Fruit fly (Drosophila melanogaster) whole organism, embryonic: Measurements from ENCODE around the gene FipoQ.

Source experiments
- Adf1 ChIP-seq: fragments of 200-800 bp; sonication (Bioruptor generic); IDR thresholded peaks from 2 replicates; pipeline ENCODE4 v1.3.6; 2022; ENCODE audit warnings: missing biosample characterization, missing genetic modification characterization
- BtbVII ChIP-seq: fragments of 200-800 bp; sonication (Bioruptor generic); optimal IDR thresholded peaks from 3 replicates; lab custom pipeline; 2017; ENCODE audit warnings: missing biosample characterization, mild to moderate bottlenecking, missing genetic modification characterization
- C15 ChIP-seq: fragments of 200-800 bp; sonication (Bioruptor generic); IDR thresholded peaks from 3 replicates; pipeline ENCODE4 v1.3.6; 2022; ENCODE audit warnings: missing biosample characterization, missing genetic modification characterization
- CG11085 ChIP-seq: fragments of 200-800 bp; sonication (Bioruptor generic); IDR thresholded peaks from 2 replicates; pipeline ENCODE4 v1.3.6; 2022; ENCODE audit warnings: missing biosample characterization, missing genetic modification characterization
- CG11504 ChIP-seq: fragments of 200-800 bp; sonication (Bioruptor generic); optimal IDR thresholded peaks from 3 replicates; lab custom pipeline; 2019; ENCODE audit warnings: missing biosample characterization, mild to moderate bottlenecking, missing genetic modification characterization, moderate library complexity
- CG12659 ChIP-seq: fragments of 200-800 bp; sonication (Bioruptor generic); optimal IDR thresholded peaks from 3 replicates; lab custom pipeline; 2017; ENCODE audit warnings: mild to moderate bottlenecking, missing biosample characterization, missing genetic modification reagents, missing genetic modification characterization
- CG12769 ChIP-seq: fragments of 200-800 bp; sonication (Bioruptor generic); optimal IDR thresholded peaks from 2 replicates; lab custom pipeline; 2019; ENCODE audit warnings: missing biosample characterization, mild to moderate bottlenecking, missing genetic modification characterization, moderate library complexity
- CG15011 ChIP-seq: fragments of 200-800 bp; sonication (Bioruptor generic); optimal IDR thresholded peaks from 3 replicates; lab custom pipeline; 2018; ENCODE audit warnings: missing biosample characterization, mild to moderate bottlenecking, missing genetic modification characterization
- CG15269 ChIP-seq: fragments of 200-800 bp; sonication (Bioruptor generic); optimal IDR thresholded peaks from 2 replicates; lab custom pipeline; 2018; ENCODE audit warnings: missing biosample characterization, mild to moderate bottlenecking, missing genetic modification characterization, moderate library complexity
- CG16863 ChIP-seq: fragments of 200-800 bp; sonication (Bioruptor generic); optimal IDR thresholded peaks from 3 replicates; lab custom pipeline; 2016; ENCODE audit warnings: missing biosample characterization, missing genetic modification characterization
- CG17568 ChIP-seq: fragments of 200-800 bp; sonication (Bioruptor generic); optimal IDR thresholded peaks from 2 replicates; lab custom pipeline; 2018; ENCODE audit warnings: missing biosample characterization, mild to moderate bottlenecking, missing genetic modification characterization, moderate library complexity
- CG2199 ChIP-seq: fragments of 200-800 bp; sonication (Bioruptor generic); IDR thresholded peaks from 3 replicates; pipeline ENCODE4 v1.3.6; 2022; ENCODE audit warnings: missing biosample characterization, missing genetic modification characterization
- CG31224 ChIP-seq: fragments of 200-800 bp; sonication (Bioruptor generic); IDR thresholded peaks from 2 replicates; pipeline ENCODE4 v1.3.6; 2022; ENCODE audit warnings: missing biosample characterization, missing genetic modification characterization
- CG31388 ChIP-seq: fragments of 200-800 bp; sonication (Bioruptor generic); optimal IDR thresholded peaks from 2 replicates; lab custom pipeline; 2016; ENCODE audit warnings: missing biosample characterization, missing genetic modification characterization
- CG33213 ChIP-seq: fragments of 200-800 bp; sonication (Bioruptor generic); optimal IDR thresholded peaks from 3 replicates; lab custom pipeline; 2016; ENCODE audit warnings: missing biosample characterization, missing genetic modification characterization
- CG34422 ChIP-seq: fragments of 200-800 bp; sonication (Bioruptor generic); IDR thresholded peaks from 3 replicates; pipeline ENCODE4 v1.3.6; 2022; ENCODE audit warnings: missing biosample characterization, missing genetic modification characterization
- CG5180 ChIP-seq: fragments of 200-800 bp; sonication (Bioruptor generic); optimal IDR thresholded peaks from 3 replicates; lab custom pipeline; 2017; ENCODE audit warnings: missing biosample characterization, missing genetic modification characterization, mild to moderate bottlenecking, moderate library complexity, missing genetic modification reagents
- CG8765 ChIP-seq: fragments of 200-800 bp; sonication (Bioruptor generic); IDR thresholded peaks from 2 replicates; pipeline ENCODE4 v1.3.6; 2022; ENCODE audit warnings: missing biosample characterization, missing genetic modification characterization
- CG9797 ChIP-seq: fragments of 200-800 bp; sonication (Bioruptor generic); optimal IDR thresholded peaks from 3 replicates; lab custom pipeline; 2018; ENCODE audit warnings: missing biosample characterization, mild to moderate bottlenecking, missing genetic modification characterization
- Dip3 ChIP-seq: fragments of 200-800 bp; sonication (Bioruptor generic); optimal IDR thresholded peaks from 3 replicates; lab custom pipeline; 2016; ENCODE audit warnings: missing biosample characterization, missing genetic modification characterization
- Ets65A ChIP-seq: fragments of 200-800 bp; sonication (Bioruptor generic); peaks from one replicate; lab custom pipeline; 2016; ENCODE audit warnings: missing biosample characterization, missing genetic modification characterization
- H2.0 ChIP-seq: fragments of 200-800 bp; sonication (Bioruptor generic); IDR thresholded peaks from 2 replicates; pipeline ENCODE4 v1.3.6; 2022; ENCODE audit warnings: missing biosample characterization, missing genetic modification characterization
- HLH54F ChIP-seq: fragments of 200-800 bp; sonication (Bioruptor generic); optimal IDR thresholded peaks from 3 replicates; lab custom pipeline; 2016; ENCODE audit warnings: missing biosample characterization, missing genetic modification characterization
- HmgZ ChIP-seq: fragments of 200-800 bp; sonication (Bioruptor generic); optimal IDR thresholded peaks from 2 replicates; lab custom pipeline; 2018; ENCODE audit warnings: missing biosample characterization, mild to moderate bottlenecking, missing genetic modification characterization
- Hsf ChIP-seq: fragments of 200-800 bp; sonication (Bioruptor generic); optimal IDR thresholded peaks from 3 replicates; lab custom pipeline; 2016; ENCODE audit warnings: missing biosample characterization, missing genetic modification characterization
- Myb ChIP-seq: fragments of 200-800 bp; sonication (Bioruptor generic); optimal IDR thresholded peaks from 2 replicates; lab custom pipeline; 2016; ENCODE audit warnings: missing biosample characterization, missing genetic modification characterization
- Xbp1 ChIP-seq: fragments of 200-800 bp; sonication (Bioruptor generic); optimal IDR thresholded peaks from 3 replicates; lab custom pipeline; 2016; ENCODE audit warnings: missing biosample characterization, mild to moderate bottlenecking, missing genetic modification characterization
- ab ChIP-seq: fragments of 200-800 bp; sonication (Bioruptor generic); optimal IDR thresholded peaks from 2 replicates; lab custom pipeline; 2016; ENCODE audit warnings: missing biosample characterization, missing genetic modification characterization
- ac ChIP-seq: fragments of 200-800 bp; sonication (Bioruptor generic); optimal IDR thresholded peaks from 3 replicates; lab custom pipeline; 2017; ENCODE audit warnings: missing biosample characterization, mild to moderate bottlenecking, missing genetic modification characterization
- ase ChIP-seq: fragments of 200-800 bp; sonication (Bioruptor generic); IDR thresholded peaks from 3 replicates; pipeline ENCODE4 v1.3.6; 2022; ENCODE audit warnings: missing biosample characterization, missing genetic modification characterization
- chif ChIP-seq, 2 experiments: fragments of 200-800 bp; sonication (Bioruptor generic); optimal IDR thresholded peaks; 3 replicates each; lab custom pipeline; 2016; ENCODE audit warnings: missing biosample characterization in 2 of 2, missing genetic modification characterization in 2 of 2
- croc ChIP-seq: fragments of 200-800 bp; sonication (Bioruptor generic); conservative IDR thresholded peaks from 3 replicates; pipeline ENCODE4 v1.3.6; 2022; ENCODE audit warnings: missing biosample characterization, missing genetic modification characterization
- dm ChIP-seq: fragments of 200-800 bp; sonication (Bioruptor generic); optimal IDR thresholded peaks from 3 replicates; lab custom pipeline; 2016; ENCODE audit warnings: missing biosample characterization, missing genetic modification characterization
- emc ChIP-seq: fragments of 200-800 bp; sonication (Bioruptor generic); optimal IDR thresholded peaks from 2 replicates; lab custom pipeline; 2016; ENCODE audit warnings: missing biosample characterization, missing genetic modification characterization
- ftz-f1 ChIP-seq: fragments of 200-800 bp; sonication (Bioruptor generic); optimal IDR thresholded peaks from 2 replicates; lab custom pipeline; 2016; ENCODE audit warnings: missing biosample characterization, missing genetic modification characterization
- gcm2 ChIP-seq: fragments of 200-800 bp; sonication (Bioruptor generic); optimal IDR thresholded peaks from 2 replicates; lab custom pipeline; 2016; ENCODE audit warnings: missing biosample characterization, missing genetic modification characterization
- gro ChIP-seq: fragments of 200-800 bp; sonication (Bioruptor generic); optimal IDR thresholded peaks from 2 replicates; lab custom pipeline; 2016; ENCODE audit warnings: missing biosample characterization, missing genetic modification characterization
- gsb ChIP-seq: fragments of 200-800 bp; sonication (Bioruptor generic); IDR thresholded peaks from 2 replicates; pipeline ENCODE4 v1.3.6; 2022; ENCODE audit warnings: missing biosample characterization, missing genetic modification characterization
- hb ChIP-seq: fragments of 200-800 bp; sonication (Bioruptor generic); IDR thresholded peaks from 3 replicates; pipeline ENCODE4 v1.3.6; 2022; ENCODE audit warnings: missing biosample characterization, missing genetic modification characterization; ENCODE audit not compliant: partially characterized antibody
- hkb ChIP-seq, 2 experiments: fragments of 200-800 bp in 1 of 2; fragments of >200 bp in 1 of 2; sonication (Bioruptor generic) in 1 of 2; IDR thresholded peaks in 1 of 2; optimal IDR thresholded peaks in 1 of 2; 2 replicates each; pipeline versions ENCODE4 v1.3.6 to Lab custom; 2017 to 2022; ENCODE audit warnings: missing biosample characterization in 1 of 2, missing genetic modification characterization in 1 of 2
- insv ChIP-seq, 2 experiments: fragments of 200-800 bp; sonication (Bioruptor generic); optimal IDR thresholded peaks; 3 replicates each; lab custom pipeline; 2016 to 2018; ENCODE audit warnings: missing biosample characterization in 2 of 2, missing genetic modification characterization in 2 of 2
- lbe ChIP-seq: fragments of 200-800 bp; sonication (Bioruptor generic); optimal IDR thresholded peaks from 2 replicates; lab custom pipeline; 2016; ENCODE audit warnings: missing biosample characterization, mild to moderate bottlenecking, missing genetic modification characterization
- p53 ChIP-seq: fragments of 200-800 bp; sonication (Bioruptor generic); optimal IDR thresholded peaks from 2 replicates; lab custom pipeline; 2016; ENCODE audit warnings: missing biosample characterization, missing genetic modification characterization
- psq ChIP-seq: fragments of 200-800 bp; sonication (Bioruptor generic); optimal IDR thresholded peaks from 2 replicates; lab custom pipeline; 2017; ENCODE audit warnings: missing biosample characterization, missing genetic modification characterization
- pum ChIP-seq: fragments of 200-800 bp; sonication (Bioruptor generic); optimal IDR thresholded peaks from 2 replicates; lab custom pipeline; 2016; ENCODE audit warnings: missing biosample characterization, missing genetic modification characterization
- row ChIP-seq: fragments of 200-800 bp; sonication (Bioruptor generic); IDR thresholded peaks from 3 replicates; pipeline ENCODE4 v1.3.6; 2022; ENCODE audit warnings: missing biosample characterization, missing genetic modification characterization
- sim ChIP-seq: fragments of 200-800 bp; sonication (Bioruptor generic); IDR thresholded peaks from 2 replicates; pipeline ENCODE4 v1.3.6; 2022; ENCODE audit warnings: missing biosample characterization, missing genetic modification characterization
- sna ChIP-seq: fragments of 200-800 bp; sonication (Bioruptor generic); IDR thresholded peaks from 2 replicates; pipeline ENCODE4 v1.3.6; 2022; ENCODE audit warnings: missing biosample characterization, missing genetic modification characterization; ENCODE audit not compliant: partially characterized antibody
- ssp ChIP-seq: fragments of 200-800 bp; sonication (Bioruptor generic); IDR thresholded peaks from 2 replicates; pipeline ENCODE4 v1.3.6; 2022; ENCODE audit warnings: missing biosample characterization, missing genetic modification characterization
- tio ChIP-seq: fragments of 200-800 bp; sonication (Bioruptor generic); optimal IDR thresholded peaks from 2 replicates; lab custom pipeline; 2017; ENCODE audit warnings: missing biosample characterization, missing genetic modification characterization, inconsistent platforms
- toy ChIP-seq: fragments of 200-800 bp; sonication (Bioruptor generic); IDR thresholded peaks from 2 replicates; pipeline ENCODE4 v1.3.6; 2022; ENCODE audit warnings: missing biosample characterization, missing genetic modification characterization
- tx ChIP-seq: fragments of 200-800 bp; sonication (Bioruptor generic); optimal IDR thresholded peaks from 2 replicates; lab custom pipeline; 2016; ENCODE audit warnings: missing biosample characterization, missing genetic modification characterization
- unpg ChIP-seq: fragments of 200-800 bp; sonication (Bioruptor generic); optimal IDR thresholded peaks from 3 replicates; lab custom pipeline; 2018; ENCODE audit warnings: missing biosample characterization, mild to moderate bottlenecking, missing genetic modification characterization, moderate library complexity

Gene FipoQ

DNA sequence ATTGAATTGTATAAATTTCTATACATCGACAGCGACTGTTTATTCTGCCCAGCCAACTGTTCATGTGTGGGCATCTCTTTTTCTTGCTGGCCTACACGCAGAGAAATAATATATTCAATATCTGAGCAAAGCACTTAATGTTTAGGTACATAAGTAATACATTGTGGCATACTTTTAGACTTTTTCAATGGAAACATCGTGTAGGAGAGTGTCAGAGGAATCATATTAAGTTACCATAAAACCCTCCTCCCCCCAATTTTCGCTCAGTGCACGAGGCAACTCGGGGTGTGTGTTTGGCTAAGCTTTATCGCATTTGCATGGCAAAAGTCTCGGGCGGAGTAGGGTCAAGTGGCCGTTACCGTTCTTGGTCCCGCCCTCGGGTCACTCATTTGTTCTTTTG is 24.5 kb upstream of the FipoQ start (continued):
- TF ChIP-seq C15 (GFP tag; lab: Robert Waterston, UW) = no peak
- no peak for TF ChIP-seq pum (GFP tag; lab: Kevin White, UChicago)
- no peak for TF ChIP-seq lbe
- TF ChIP-seq chif (GFP tag; optimal IDR thresholded peaks at IDR 0.05; lab: Kevin White, UChicago) = no peak
- TF ChIP-seq CG34422 (GFP tag; lab: Robert Waterston, UW) = no peak
- TF ChIP-seq CG17568 (GFP tag; lab: Kevin White, UChicago) = no peak
- TF ChIP-seq hb (GFP tag; lab: Robert Waterston, UW) = no peak
- TF ChIP-seq row (GFP tag; lab: Robert Waterston, UW) = peak; percentile 42; the same call in 1 of the 3 replicates
- TF ChIP-seq BtbVII (GFP tag; lab: Kevin White, UChicago) = no peak
- TF ChIP-seq emc = no peak
- TF ChIP-seq CG12659 = no peak
- TF ChIP-seq CG11085 = no peak
- no peak for TF ChIP-seq CG16863
- TF ChIP-seq dm (GFP tag; lab: Kevin White, UChicago) = no peak
- peak; percentile 8 for TF ChIP-seq CG15269 (tag; lab: Kevin White, UChicago)
- TF ChIP-seq gro (GFP tag; lab: Kevin White, UChicago) = no peak
- TF ChIP-seq ac (GFP tag; lab: Kevin White, UChicago) = no peak
- TF ChIP-seq CG33213 = no peak
- TF ChIP-seq CG12769 (tag; lab: Kevin White, UChicago) = peak; percentile 15
- TF ChIP-seq toy = no peak
- no peak for TF ChIP-seq ab
- TF ChIP-seq Adf1 (GFP tag; lab: Robert Waterston, UW) = no peak
- no peak for TF ChIP-seq CG8765 (GFP tag; lab: Robert Waterston, UW)
- TF ChIP-seq HmgZ = no peak
- TF ChIP-seq CG2199 = no peak
- no peak for TF ChIP-seq CG5180
- no peak for TF ChIP-seq CG11504 (tag; lab: Kevin White, UChicago)
- TF ChIP-seq croc = no peak
- TF ChIP-seq sna (GFP tag; lab: Robert Waterston, UW) = no peak
- no peak for TF ChIP-seq ssp
- no peak for TF ChIP-seq CG15011 (GFP tag; lab: Kevin White, UChicago)
- TF ChIP-seq insv (GFP tag; optimal IDR thresholded peaks at IDR 0.05; lab: Kevin White, UChicago) = no peak
- TF ChIP-seq gsb (GFP tag; lab: Robert Waterston, UW) = no peak
- TF ChIP-seq ase (GFP tag; lab: Robert Waterston, UW) = no peak
- TF ChIP-seq unpg (GFP tag; lab: Kevin White, UChicago) = no peak
- peak; percentile 29 for TF ChIP-seq Xbp1
- TF ChIP-seq Dip3 = no peak
- no peak for TF ChIP-seq p53 (GFP tag; lab: Kevin White, UChicago)
- no peak for TF ChIP-seq gcm2 (GFP tag; lab: Kevin White, UChicago)
- no peak for TF ChIP-seq hkb (optimal IDR thresholded peaks at IDR 0.05; lab: Kevin White, UChicago)
- TF ChIP-seq hkb (GFP tag; IDR thresholded peaks at IDR 0.05; lab: Robert Waterston, UW) = no peak
- TF ChIP-seq CG31224 = no peak
- TF ChIP-seq HLH54F (GFP tag; lab: Kevin White, UChicago) = no peak
- no peak for TF ChIP-seq ftz-f1 (GFP tag; lab: Kevin White, UChicago)
- no peak for TF ChIP-seq Myb
- TF ChIP-seq sim = no peak
- no peak for TF ChIP-seq psq (GFP tag; lab: Kevin White, UChicago)
- peak; percentile 90 for TF ChIP-seq Ets65A (GFP tag; lab: Kevin White, UChicago)
- TF ChIP-seq tio = no peak
- TF ChIP-seq H2.0 = 0 out of 2 replicates have a peak, but pooled peaks have one; percentile 5
- TF ChIP-seq CG31388 (GFP tag; lab: Kevin White, UChicago) = no peak
- peak; percentile 5 for TF ChIP-seq tx
- TF ChIP-seq Hsf = peak; percentile 14
- TF ChIP-seq CG9797 (GFP tag; lab: Kevin White, UChicago) = no peak
